Fruit fly (Drosophila melanogaster): ENCODE measurements around the gene Cyp4s3.
A peak's percentile ranks its signal among the peaks of the same experiment; 100 is the strongest.

Gene Cyp4s3

dm6 chrX:15078394-15078793, 37.9 kb downstream of the Cyp4s3 start (continued):
- no peak for TF ChIP-seq caup (GFP tag; optimal IDR thresholded peaks at IDR 0.05; ENCODE audit: severe bottlenecking)
- TF ChIP-seq Asciz (GFP tag; optimal IDR thresholded peaks at IDR 0.05) = peak; percentile 56
- TF ChIP-seq Hr78 (GFP tag; optimal IDR thresholded peaks at IDR 0.05) = no peak
- no peak for TF ChIP-seq CG11723 (GFP tag; optimal IDR thresholded peaks at IDR 0.05)
- peak; percentile 35 for TF ChIP-seq Sox100B (GFP tag; optimal IDR thresholded peaks at IDR 0.05)
- no peak for TF ChIP-seq sob (GFP tag; IDR thresholded peaks at IDR 0.05)
- TF ChIP-seq nom (GFP tag; optimal IDR thresholded peaks at IDR 0.05) = peak; percentile 87
- peak; percentile 74 for TF ChIP-seq CG34376 (GFP tag; optimal IDR thresholded peaks at IDR 0.05)
- no peak for TF ChIP-seq bigmax (GFP tag; optimal IDR thresholded peaks at IDR 0.05)
- TF ChIP-seq CG13894 (tag; optimal IDR thresholded peaks at IDR 0.05) = peak; percentile 81
- no peak for TF ChIP-seq stwl (tag; optimal IDR thresholded peaks at IDR 0.05)
- TF ChIP-seq mam (GFP tag; optimal IDR thresholded peaks at IDR 0.05) = no peak
- TF ChIP-seq Meics (GFP tag; optimal IDR thresholded peaks at IDR 0.05) = peak; percentile 55
- no peak for TF ChIP-seq dpn (GFP tag; optimal IDR thresholded peaks at IDR 0.05)
- TF ChIP-seq HLH3B (GFP tag; IDR thresholded peaks at IDR 0.05) = no peak; the same call in 1 of the 2 replicates
- peak; percentile 4 for TF ChIP-seq gro (GFP tag; optimal IDR thresholded peaks at IDR 0.05)
- no peak for TF ChIP-seq CG4617 (GFP tag; optimal IDR thresholded peaks at IDR 0.05; ENCODE audit: borderline replicate concordance)
- TF ChIP-seq CG17385 (GFP tag; optimal IDR thresholded peaks at IDR 0.05) = peak; percentile 39
- TF ChIP-seq lola (GFP tag; optimal IDR thresholded peaks at IDR 0.05) = peak in 1 of 3 experiments; percentile 5
- TF ChIP-seq run (tag; optimal IDR thresholded peaks at IDR 0.05) = peak; percentile 84
- peak; percentile 40 for TF ChIP-seq wek (GFP tag; optimal IDR thresholded peaks at IDR 0.05)
- TF ChIP-seq nerfin-1 (tag; optimal IDR thresholded peaks at IDR 0.05) = peak; percentile 12
- no peak for TF ChIP-seq crc (GFP tag; optimal IDR thresholded peaks at IDR 0.05)
- TF ChIP-seq hkb (optimal IDR thresholded peaks at IDR 0.05) = no peak
- peak; percentile 42; the same call in 1 of the 2 replicates for TF ChIP-seq hkb (GFP tag; IDR thresholded peaks at IDR 0.05)
- peak; percentile 9 for TF ChIP-seq CG17568 (GFP tag; optimal IDR thresholded peaks at IDR 0.05)
- TF ChIP-seq CG3065 (GFP tag; optimal IDR thresholded peaks at IDR 0.05) = no peak
- TF ChIP-seq B-H1 (GFP tag; IDR thresholded peaks at IDR 0.05) = no peak; the same call in 2 of the 3 replicates
- no peak for TF ChIP-seq fd102C (GFP tag; optimal IDR thresholded peaks at IDR 0.05)
- TF ChIP-seq CG17802 (tag; optimal IDR thresholded peaks at IDR 0.05) = no peak
- peak; percentile 42 for TF ChIP-seq fd64A (GFP tag; optimal IDR thresholded peaks at IDR 0.05)
- TF ChIP-seq CG1603 (tag; optimal IDR thresholded peaks at IDR 0.05) = peak; percentile 15
- TF ChIP-seq CG6854 (GFP tag; optimal IDR thresholded peaks at IDR 0.05) = no peak
- TF ChIP-seq al (GFP tag; IDR thresholded peaks at IDR 0.05) = no peak
- TF ChIP-seq dmrt11E (tag; optimal IDR thresholded peaks at IDR 0.05) = peak; percentile 25
- peak; percentile 62 for TF ChIP-seq ATbp (GFP tag; optimal IDR thresholded peaks at IDR 0.05)
- no peak for TF ChIP-seq Oli (tag; optimal IDR thresholded peaks at IDR 0.05)
- TF ChIP-seq Pdp1 (GFP tag; optimal IDR thresholded peaks at IDR 0.05) = peak in 1 of 2 experiments; percentile 84
- TF ChIP-seq CTCF (GFP tag; optimal IDR thresholded peaks at IDR 0.05) = no peak
- TF ChIP-seq seq (GFP tag; IDR thresholded peaks at IDR 0.05) = no peak
- no peak for TF ChIP-seq emc (GFP tag; optimal IDR thresholded peaks at IDR 0.05)
- no peak for TF ChIP-seq CG14860 (GFP tag; IDR thresholded peaks at IDR 0.05; ENCODE audit: partially characterized antibody)
- TF ChIP-seq slp2 (GFP tag; optimal IDR thresholded peaks at IDR 0.05) = no peak
- TF ChIP-seq CG17359 (tag; optimal IDR thresholded peaks at IDR 0.05) = peak; percentile 11
- TF ChIP-seq CG16815 (GFP tag; optimal IDR thresholded peaks at IDR 0.05) = no peak
- TF ChIP-seq Sin3A (optimal IDR thresholded peaks at IDR 0.05) = no peak
- no peak for TF ChIP-seq CG4820 (GFP tag; optimal IDR thresholded peaks at IDR 0.05)
- TF ChIP-seq CG4707 (GFP tag; optimal IDR thresholded peaks at IDR 0.05) = peak; percentile 28
- peak; percentile 18 for TF ChIP-seq pfk (GFP tag; optimal IDR thresholded peaks at IDR 0.05)
- TF ChIP-seq kni (GFP tag; optimal IDR thresholded peaks at IDR 0.05) = peak; percentile 65

Measured in whole organism, embryonic.